Fruit fly (Drosophila melanogaster): ENCODE data around the gene Ccp84Af.
A peak's percentile ranks its signal among the peaks of the same experiment; 100 is the strongest.

Gene Ccp84Af

DNA sequence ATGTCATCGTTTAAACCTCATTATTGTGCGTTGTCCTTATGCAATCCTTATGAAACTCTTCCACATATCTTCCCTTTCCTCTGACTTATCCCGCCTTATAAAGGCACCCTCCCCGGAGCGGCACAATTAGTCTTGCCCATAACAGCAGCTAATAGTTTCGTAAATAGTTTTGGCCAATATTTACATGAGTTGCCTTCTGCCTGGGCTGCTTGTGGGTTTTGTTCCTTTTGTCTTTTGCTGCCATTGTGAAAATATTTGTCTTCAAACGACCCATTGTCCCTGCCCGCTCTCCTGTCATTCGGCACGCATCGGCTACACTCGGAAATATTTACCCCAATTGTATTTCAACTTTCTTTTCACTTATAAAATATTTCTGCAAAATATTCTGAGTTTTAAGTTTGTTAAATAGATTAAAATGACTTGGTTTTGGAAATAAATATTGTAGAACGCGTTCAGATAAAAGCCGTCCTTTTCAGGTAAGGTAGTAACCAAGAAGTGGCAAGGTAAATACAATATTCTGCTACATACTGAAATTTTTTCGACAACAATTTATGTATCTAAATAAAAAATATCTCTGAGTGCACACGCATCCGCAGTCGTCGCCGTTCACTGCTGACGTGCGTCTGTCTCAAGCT, 33.6 kb upstream of the Ccp84Af start (continued):
- peak; percentile 72 for TF ChIP-seq CG15696 (tag; optimal IDR thresholded peaks at IDR 0.05)
- no peak for TF ChIP-seq Rfx (GFP tag; IDR thresholded peaks at IDR 0.05)
- no peak for TF ChIP-seq Med (GFP tag)
- no peak for TF ChIP-seq CG31365 (tag; optimal IDR thresholded peaks at IDR 0.05)
- peak; percentile 56 for TF ChIP-seq Sox100B (GFP tag; optimal IDR thresholded peaks at IDR 0.05)
- peak; percentile 28 for TF ChIP-seq unpg (GFP tag; optimal IDR thresholded peaks at IDR 0.05)
- no peak for TF ChIP-seq CG3163 (GFP tag; optimal IDR thresholded peaks at IDR 0.05)
- TF ChIP-seq cad (GFP tag; optimal IDR thresholded peaks at IDR 0.05): no peak
- no peak for TF ChIP-seq ap (GFP tag; IDR thresholded peaks at IDR 0.05)
- TF ChIP-seq sens (GFP tag): peak; percentile 94
- TF ChIP-seq psq (GFP tag; optimal IDR thresholded peaks at IDR 0.05): no peak
- peak; percentile 14 for TF ChIP-seq Antp (GFP tag; optimal IDR thresholded peaks at IDR 0.05)
- no peak for TF ChIP-seq CG7271 (tag; optimal IDR thresholded peaks at IDR 0.05)
- TF ChIP-seq TFAM (GFP tag; optimal IDR thresholded peaks at IDR 0.05): no peak
- TF ChIP-seq Dad (GFP tag; optimal IDR thresholded peaks at IDR 0.05): no peak
- TF ChIP-seq D19A (tag; optimal IDR thresholded peaks at IDR 0.05): peak; percentile 44
- no peak for TF ChIP-seq inv (GFP tag; IDR thresholded peaks at IDR 0.05; ENCODE audit: partially characterized antibody)
- no peak for TF ChIP-seq CG11247 (GFP tag; IDR thresholded peaks at IDR 0.05)
- peak; percentile 59 for TF ChIP-seq D (optimal IDR thresholded peaks at IDR 0.05)
- TF ChIP-seq D (GFP tag; optimal IDR thresholded peaks at IDR 0.05): peak; percentile 66
- no peak for TF ChIP-seq CG6175 (GFP tag; IDR thresholded peaks at IDR 0.05)
- no peak for TF ChIP-seq Ravus (GFP tag; IDR thresholded peaks at IDR 0.05)
- TF ChIP-seq Lhr (GFP tag; optimal IDR thresholded peaks at IDR 0.05): no peak
- no peak for TF ChIP-seq z (GFP tag; IDR thresholded peaks at IDR 0.05)
- TF ChIP-seq pan (optimal IDR thresholded peaks at IDR 0.05): no peak
- TF ChIP-seq pan (GFP tag; optimal IDR thresholded peaks at IDR 0.05 in 1 of 2, IDR thresholded peaks at IDR 0.05 in 1 of 2): peak in 1 of 2 experiments; percentile 29
- peak; percentile 74 for TF ChIP-seq CG18262 (tag; optimal IDR thresholded peaks at IDR 0.05)
- TF ChIP-seq p53 (GFP tag; optimal IDR thresholded peaks at IDR 0.05): no peak
- peak; percentile 42 for TF ChIP-seq nerfin-1 (tag; optimal IDR thresholded peaks at IDR 0.05)
- no peak for TF ChIP-seq amos (GFP tag; IDR thresholded peaks at IDR 0.05; ENCODE audit: partially characterized antibody)
- peak; percentile 44 for TF ChIP-seq trem (tag; optimal IDR thresholded peaks at IDR 0.05)
- TF ChIP-seq CG17385 (GFP tag; optimal IDR thresholded peaks at IDR 0.05): peak; percentile 4
- no peak for TF ChIP-seq CG2202 (tag; optimal IDR thresholded peaks at IDR 0.05)
- TF ChIP-seq NC2α (GFP tag; optimal IDR thresholded peaks at IDR 0.05): no peak
- TF ChIP-seq ken (GFP tag; IDR thresholded peaks at IDR 0.05): 0 out of 3 replicates have a peak, but pooled peaks have one; percentile 31
- TF ChIP-seq caup (GFP tag; optimal IDR thresholded peaks at IDR 0.05; ENCODE audit: severe bottlenecking): no peak
- no peak for TF ChIP-seq gro (GFP tag; optimal IDR thresholded peaks at IDR 0.05)
- peak; percentile 57 for TF ChIP-seq CG31441 (GFP tag; IDR thresholded peaks at IDR 0.05)
- no peak for TF ChIP-seq Bgb (GFP tag; IDR thresholded peaks at IDR 0.05; ENCODE audit: partially characterized antibody)
- no peak for TF ChIP-seq run (tag; optimal IDR thresholded peaks at IDR 0.05)
- peak; percentile 25 for TF ChIP-seq Camta (GFP tag; optimal IDR thresholded peaks at IDR 0.05)
- 0 out of 2 replicates have a peak, but pooled peaks have one; percentile 18 for TF ChIP-seq onecut (GFP tag; IDR thresholded peaks at IDR 0.05)
- TF ChIP-seq Sox102F (GFP tag; optimal IDR thresholded peaks at IDR 0.05): peak; percentile 27
- no peak for TF ChIP-seq CG17612 (GFP tag; IDR thresholded peaks at IDR 0.05)
- no peak for TF ChIP-seq CG4707 (GFP tag; optimal IDR thresholded peaks at IDR 0.05)
- TF ChIP-seq lola (GFP tag; optimal IDR thresholded peaks at IDR 0.05): peak in 1 of 3 experiments; percentile 77
- TF ChIP-seq CG30431 (GFP tag; optimal IDR thresholded peaks at IDR 0.05): peak; percentile 21
- TF ChIP-seq Blimp-1 (GFP tag; optimal IDR thresholded peaks at IDR 0.05): peak; percentile 58
- no peak for TF ChIP-seq HLH54F (GFP tag; optimal IDR thresholded peaks at IDR 0.05)
- no peak for TF ChIP-seq ase (GFP tag; IDR thresholded peaks at IDR 0.05)
- TF ChIP-seq ranshi (GFP tag; IDR thresholded peaks at IDR 0.05): no peak
